Worm (Caenorhabditis elegans): ENCODE measurements around the gene olrn-1.
A peak's percentile ranks its signal among the peaks of the same experiment; 100 is the strongest.

Gene olrn-1

DNA sequence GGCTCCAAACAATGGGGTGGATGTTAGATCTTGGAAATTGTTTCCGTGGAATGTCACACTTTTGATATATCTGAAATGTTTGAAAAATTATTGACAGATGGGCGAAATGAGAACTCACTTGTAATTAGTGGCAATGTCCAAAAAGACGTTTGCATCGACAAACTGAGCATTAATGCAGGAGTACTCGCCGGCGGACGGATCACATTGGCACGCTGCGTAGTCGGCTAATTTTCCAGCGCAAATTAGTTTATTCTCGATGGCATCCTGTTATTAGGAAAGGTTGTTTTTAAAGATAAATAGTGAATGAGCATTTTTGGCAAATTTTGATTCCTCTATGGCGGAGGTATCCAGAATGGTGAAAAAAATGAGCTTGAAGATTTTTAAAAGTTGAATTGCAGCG is 13.3 kb downstream of the olrn-1 start:
- no peak for TF ChIP-seq C34B4.2 (tag; optimal IDR thresholded peaks at IDR 0.05)
- no peak for TF ChIP-seq efl-1 (optimal IDR thresholded peaks at IDR 0.05)
- TF ChIP-seq efl-1 (GFP tag; optimal IDR thresholded peaks at IDR 0.05 in 1 of 2), result no peak
- no peak for TF ChIP-seq nhr-90 (tag; optimal IDR thresholded peaks at IDR 0.05; ENCODE audit: poor library complexity)
- peak; percentile 46 for TF ChIP-seq lin-14 (GFP tag; optimal IDR thresholded peaks at IDR 0.05)

DNA sequence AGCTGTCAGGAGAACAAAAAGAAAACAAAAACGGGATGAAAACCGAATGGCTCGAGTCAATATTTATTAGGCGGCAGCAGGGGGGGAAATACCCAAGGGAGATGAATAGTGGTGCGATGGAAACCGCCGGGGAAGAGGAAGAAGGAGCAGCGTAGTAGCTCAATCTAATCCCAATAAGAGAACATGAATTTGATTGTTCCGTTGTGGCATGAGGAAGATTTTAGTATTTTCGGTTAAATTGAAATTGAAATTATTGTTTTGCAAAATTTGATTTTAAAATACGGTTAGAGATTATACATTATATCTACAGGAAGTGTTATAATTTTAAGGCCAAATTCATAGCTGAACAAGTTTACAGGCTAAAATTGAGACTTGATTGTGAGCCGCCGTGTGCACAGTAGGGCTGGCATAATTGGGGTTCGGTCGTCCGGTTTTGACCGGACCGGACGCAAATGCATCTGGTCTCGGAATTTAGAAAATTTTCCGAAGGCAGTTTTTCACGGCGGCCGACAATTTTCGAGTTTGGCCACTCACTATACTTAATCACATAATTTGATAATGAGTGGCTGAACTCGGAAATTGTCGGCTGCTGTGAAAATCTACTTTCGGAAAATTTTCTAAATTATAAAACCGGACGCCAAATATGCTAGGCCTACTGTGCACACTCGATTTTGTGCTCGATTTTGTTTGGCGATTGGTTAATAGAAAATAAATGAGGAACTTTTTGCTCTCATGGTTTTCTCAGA is 14.7 kb downstream of the olrn-1 start:
- TF ChIP-seq unc-62 (GFP tag; optimal IDR thresholded peaks at IDR 0.05), result no peak
- no peak for TF ChIP-seq ceh-63 (GFP tag; optimal IDR thresholded peaks at IDR 0.05)
- TF ChIP-seq aly-2 (tag; optimal IDR thresholded peaks at IDR 0.05), result no peak
- peak; percentile 70 for TF ChIP-seq snpc-4 (tag; optimal IDR thresholded peaks at IDR 0.05)
- TF ChIP-seq C04F5.9 (tag; optimal IDR thresholded peaks at IDR 0.05), result no peak
- TF ChIP-seq lin-14 (GFP tag; optimal IDR thresholded peaks at IDR 0.05), result peak; percentile 40
- TF ChIP-seq hlh-4 (tag; optimal IDR thresholded peaks at IDR 0.05), result no peak
- no peak for TF ChIP-seq efl-1 (optimal IDR thresholded peaks at IDR 0.05)
- no peak for TF ChIP-seq efl-1 (GFP tag; optimal IDR thresholded peaks at IDR 0.05 in 1 of 2)
- TF ChIP-seq egl-13 (tag; optimal IDR thresholded peaks at IDR 0.05), result no peak
- no peak for TF ChIP-seq mef-2 (tag; optimal IDR thresholded peaks at IDR 0.05)
- TF ChIP-seq lin-13 (GFP tag; optimal IDR thresholded peaks at IDR 0.05), result no peak

DNA sequence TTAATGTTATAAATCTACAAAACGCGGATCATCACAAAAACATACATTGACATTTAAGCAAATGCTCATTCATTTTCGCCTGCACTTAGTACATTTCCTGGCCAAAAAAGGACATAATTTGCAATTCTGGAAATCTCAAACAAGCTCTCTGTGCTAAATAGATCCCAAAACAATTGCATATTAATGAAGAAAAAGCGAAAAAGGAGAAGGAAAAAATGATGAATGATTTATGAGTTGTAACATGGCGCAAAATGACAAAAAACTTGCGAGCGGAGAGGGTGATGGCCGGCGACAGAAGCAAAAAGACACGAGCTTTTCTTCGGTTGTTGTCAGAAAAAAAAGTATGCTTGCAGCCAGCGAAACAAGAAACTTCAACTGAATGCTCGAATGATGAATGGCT is 17.4 kb downstream of the olrn-1 start:
- no peak for TF ChIP-seq ztf-4 (tag; optimal IDR thresholded peaks at IDR 0.05)
- TF ChIP-seq C16A3.4 (tag; optimal IDR thresholded peaks at IDR 0.05), result no peak
- TF ChIP-seq irx-1 (tag; optimal IDR thresholded peaks at IDR 0.05), result no peak
- no peak for TF ChIP-seq fkh-10 (GFP tag; optimal IDR thresholded peaks at IDR 0.05)
- no peak for TF ChIP-seq nhr-11 (tag; optimal IDR thresholded peaks at IDR 0.05)
- no peak for TF ChIP-seq nhr-19 (GFP tag; conservative IDR thresholded peaks at IDR 0.05)
- TF ChIP-seq dsc-1 (tag; optimal IDR thresholded peaks at IDR 0.05), result no peak
- TF ChIP-seq nhr-77 (tag; optimal IDR thresholded peaks at IDR 0.05), result no peak
- TF ChIP-seq lin-35 (GFP tag; optimal IDR thresholded peaks at IDR 0.05), result no peak
- TF ChIP-seq aha-1 (tag; optimal IDR thresholded peaks at IDR 0.05), result no peak
- TF ChIP-seq rnt-1 (tag; optimal IDR thresholded peaks at IDR 0.05), result no peak
- TF ChIP-seq elt-3 (tag; optimal IDR thresholded peaks at IDR 0.05), result no peak
- peak; percentile 74 for TF ChIP-seq unc-86 (tag; optimal IDR thresholded peaks at IDR 0.05)
- no peak for TF ChIP-seq isw-1 (GFP tag; IDR thresholded peaks at IDR 0.05)
- TF ChIP-seq egl-13 (tag; optimal IDR thresholded peaks at IDR 0.05), result peak; percentile 30
- TF ChIP-seq lin-14 (GFP tag; optimal IDR thresholded peaks at IDR 0.05), result peak; percentile 44
- TF ChIP-seq fkh-4 (tag; optimal IDR thresholded peaks at IDR 0.05; ENCODE audit: borderline replicate concordance), result no peak

- TF ChIP-seq nhr-20 (tag; optimal IDR thresholded peaks at IDR 0.05) (no peak), snpc-4 (tag; optimal IDR thresholded peaks at IDR 0.05) (no peak), dsc-1 (tag; optimal IDR thresholded peaks at IDR 0.05) (no peak), fkh-10 (GFP tag; optimal IDR thresholded peaks at IDR 0.05) (no peak), nhr-77 (tag; optimal IDR thresholded peaks at IDR 0.05) (no peak), xbp-1 (tag; optimal IDR thresholded peaks at IDR 0.05) (no peak), nhr-85 (tag) (peak; percentile 54), unc-86 (tag; optimal IDR thresholded peaks at IDR 0.05) (peak; percentile 0), skn-1 (tag; optimal IDR thresholded peaks at IDR 0.05) (no peak), aly-2 (tag; optimal IDR thresholded peaks at IDR 0.05) (no peak), irx-1 (tag; optimal IDR thresholded peaks at IDR 0.05) (no peak)
These were observed 18.1 kb downstream of the olrn-1 start for ce11 chrX:15555529-15555928.

DNA sequence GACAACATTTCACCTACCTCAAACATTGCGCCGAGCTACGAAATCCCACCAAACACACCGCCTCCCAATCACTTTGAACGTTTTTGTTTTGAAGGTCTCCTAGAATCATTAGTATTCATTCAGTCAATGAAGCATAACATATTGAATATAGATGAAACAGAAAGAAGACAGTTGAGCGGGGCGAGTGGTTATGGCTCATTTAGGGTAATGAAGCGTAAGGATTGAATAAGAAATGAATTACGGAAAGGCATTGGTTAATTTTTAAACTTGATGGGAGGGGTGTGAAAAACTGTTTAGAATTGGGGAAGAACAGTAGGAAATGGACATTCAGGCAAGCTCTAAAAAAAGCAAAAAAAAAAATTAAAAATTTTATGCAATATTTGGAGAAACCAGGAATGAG is 20.4 kb downstream of the olrn-1 start, which contains the start of gene lron-3:
Gene lron-3, minus strand, starts transcription at position 101 of the 400 bp plus-strand sequence.
- TF ChIP-seq lsy-2 (tag; optimal IDR thresholded peaks at IDR 0.05) (no peak), fkh-10 (GFP tag; optimal IDR thresholded peaks at IDR 0.05) (no peak), fkh-4 (tag; optimal IDR thresholded peaks at IDR 0.05; ENCODE audit: borderline replicate concordance) (no peak), egl-13 (tag; optimal IDR thresholded peaks at IDR 0.05) (no peak), C34B4.2 (tag; optimal IDR thresholded peaks at IDR 0.05) (no peak), unc-130 (tag; optimal IDR thresholded peaks at IDR 0.05) (no peak)
